Fruit fly (Drosophila melanogaster) whole organism, larva: ENCODE results near the gene CG42831.

ENCODE experiments used
- noc ChIP-seq: fragments of 200-800 bp; sonication (Bioruptor generic); optimal IDR thresholded peaks from 3 replicates; lab custom pipeline; 2019; ENCODE audit warnings: missing biosample characterization, mild to moderate bottlenecking, missing genetic modification characterization, moderate library complexity

CG42831 gene

DNA sequence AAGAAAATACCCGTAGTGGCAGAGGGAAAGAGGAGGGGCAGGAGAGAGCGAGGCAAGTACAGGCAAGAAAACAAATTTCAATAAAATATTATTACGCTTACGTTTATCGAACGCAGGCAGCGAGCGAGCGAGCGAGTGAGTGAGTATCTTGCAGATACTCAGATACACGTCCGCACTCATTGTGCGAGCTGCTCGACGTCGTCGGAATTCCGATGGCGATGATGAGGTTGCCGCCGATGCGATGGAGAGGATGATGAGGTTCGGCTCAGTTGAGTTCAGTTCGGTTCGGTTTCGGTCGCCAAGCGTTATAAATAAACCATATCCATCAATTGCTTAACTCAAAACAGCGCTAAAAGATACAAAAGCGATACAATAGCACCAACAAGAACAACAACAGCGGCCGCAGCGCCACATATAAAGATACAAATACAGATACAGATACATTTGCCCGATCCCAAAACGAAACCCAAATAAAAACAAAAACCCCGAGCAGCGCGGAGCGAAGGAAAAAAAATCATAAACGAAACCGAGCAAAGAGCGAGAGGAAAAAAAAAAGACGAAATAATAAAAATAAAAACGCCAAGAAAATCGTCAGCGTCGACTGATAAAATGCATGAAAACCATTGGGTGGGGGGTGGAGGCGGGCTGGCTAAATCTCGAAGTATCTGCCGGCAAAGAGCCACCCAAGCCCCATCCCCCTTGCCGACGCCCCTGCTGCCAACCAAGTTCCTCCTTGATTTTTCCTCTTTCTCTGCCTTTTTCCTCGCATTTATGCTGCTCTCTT lies 37.9 kb downstream of the CG42831 start:
- peak; percentile 32 for TF ChIP-seq noc (tag; lab: Kevin White, UChicago)

DNA sequence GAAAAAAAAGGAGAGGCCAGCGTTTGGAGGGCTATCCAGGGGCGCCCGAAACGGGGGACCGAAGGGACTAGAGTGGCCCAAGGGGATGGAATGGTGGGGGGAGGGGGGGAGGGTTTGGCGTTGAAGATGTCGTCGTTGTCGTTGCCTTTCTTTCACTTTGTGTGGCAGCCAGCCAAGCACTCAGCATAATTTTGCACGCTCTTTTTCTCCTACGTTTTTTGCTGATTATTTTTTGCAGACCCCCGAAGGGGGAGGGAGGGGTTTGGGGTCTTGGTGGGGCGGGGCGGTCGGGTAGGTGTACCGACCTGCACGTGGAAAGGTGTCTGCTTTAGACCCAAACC lies 38.5 kb downstream of the CG42831 start:
- no peak for TF ChIP-seq noc (tag; lab: Kevin White, UChicago)

DNA sequence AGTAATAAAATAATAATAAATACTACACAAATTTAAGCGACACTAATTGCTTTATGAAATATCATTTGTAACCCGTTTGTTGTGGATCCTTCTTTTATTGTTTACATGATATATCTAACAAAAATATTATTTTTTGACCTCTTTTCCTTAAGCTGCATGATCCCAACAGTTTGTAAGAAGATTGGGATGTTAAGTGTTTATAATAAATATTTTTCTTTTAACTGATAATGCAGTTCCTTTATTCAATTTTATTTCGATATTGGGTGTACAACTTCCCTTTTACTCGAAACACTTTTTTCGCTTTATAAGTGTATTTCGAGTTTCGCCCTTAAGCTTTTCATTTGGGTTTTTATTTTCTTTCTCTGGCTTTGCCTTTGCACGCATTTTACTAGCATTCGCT lies 39.0 kb downstream of the CG42831 start:
- TF ChIP-seq noc (tag; lab: Kevin White, UChicago): no peak

DNA sequence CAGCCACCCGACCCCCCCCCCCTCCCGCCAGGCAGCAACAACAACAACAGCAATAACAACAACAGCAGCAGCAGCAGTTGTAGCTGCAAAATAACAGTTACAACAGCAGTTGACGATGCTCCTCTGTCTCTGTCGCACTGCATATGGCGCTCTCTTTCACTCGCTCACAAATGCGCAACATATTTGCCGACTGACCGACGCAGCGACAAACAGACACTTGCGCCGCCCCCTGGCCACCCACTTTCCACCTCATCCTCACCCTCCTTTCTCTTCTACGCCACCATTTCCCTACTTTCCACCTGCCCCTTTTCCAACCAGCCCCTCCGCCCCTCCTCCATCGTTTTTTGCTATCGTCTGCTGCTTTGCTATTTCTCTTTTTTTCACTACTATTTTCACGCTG lies 39.4 kb downstream of the CG42831 start:
- no peak for TF ChIP-seq noc (tag; lab: Kevin White, UChicago)

DNA sequence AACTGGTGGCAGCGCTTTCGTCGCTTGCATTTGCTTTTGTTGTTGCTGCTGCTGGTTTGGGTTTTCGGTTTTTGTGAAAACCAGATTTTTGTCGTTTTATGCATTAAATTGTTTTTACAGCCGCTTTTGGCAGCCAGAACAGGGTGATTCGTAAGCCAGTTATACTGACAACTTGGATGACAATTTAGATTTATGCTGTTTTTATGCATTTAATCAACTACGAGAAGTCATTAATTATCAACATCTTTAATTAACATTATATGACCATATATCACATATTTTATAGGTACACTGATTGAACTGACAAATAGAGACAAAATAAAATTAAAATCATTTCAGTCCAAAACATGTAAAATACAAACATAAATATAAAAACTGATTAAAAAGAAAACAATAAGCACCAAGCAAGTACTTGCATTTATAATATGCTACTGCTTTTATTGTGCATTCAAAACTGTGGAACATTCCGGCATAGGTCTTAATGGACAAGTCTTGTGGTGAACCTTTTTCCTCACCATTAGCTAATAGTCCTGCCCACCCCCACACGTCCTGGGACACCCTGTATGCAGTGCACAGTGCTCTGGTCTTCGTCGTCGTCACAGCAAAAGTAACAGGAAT lies 40.3 kb downstream of the CG42831 start:
- TF ChIP-seq noc (tag; lab: Kevin White, UChicago): no peak

DNA sequence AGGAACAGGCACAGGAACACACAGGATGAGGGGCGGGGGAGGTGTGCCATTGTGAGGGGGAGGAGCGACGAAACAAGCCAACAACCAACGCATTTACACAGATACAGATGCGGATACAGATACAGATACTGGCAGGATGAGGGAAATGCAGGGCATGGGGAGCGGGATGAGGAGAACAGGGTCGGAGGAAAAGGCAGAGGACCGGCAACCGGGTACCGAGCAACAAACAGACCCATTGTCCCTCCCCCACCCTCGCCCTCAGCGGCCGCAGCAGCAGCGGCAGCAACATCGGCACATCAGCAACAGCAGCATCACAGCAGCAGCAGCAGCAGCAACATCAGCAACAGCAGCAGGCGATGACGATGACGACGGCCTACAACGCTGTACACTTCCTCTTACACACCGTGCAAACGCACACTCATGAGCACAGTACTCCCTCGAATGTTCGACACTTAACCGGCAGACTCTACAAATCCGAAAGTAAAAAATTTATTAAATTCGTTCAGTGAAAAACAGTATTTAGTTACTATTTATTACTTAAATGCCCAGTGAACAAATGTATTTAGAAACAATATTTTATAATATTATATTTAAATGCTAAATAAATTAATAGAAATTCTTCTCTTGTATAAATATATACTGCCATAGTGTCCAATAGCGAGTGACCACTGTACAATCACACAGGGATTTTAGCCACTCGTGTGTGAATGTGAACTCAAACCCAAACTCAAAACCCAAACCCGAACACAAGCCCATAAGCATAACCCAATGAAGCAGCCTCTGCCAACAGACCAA lies 41.0 kb downstream of the CG42831 start:
- TF ChIP-seq noc (tag; lab: Kevin White, UChicago): peak; percentile 51

DNA sequence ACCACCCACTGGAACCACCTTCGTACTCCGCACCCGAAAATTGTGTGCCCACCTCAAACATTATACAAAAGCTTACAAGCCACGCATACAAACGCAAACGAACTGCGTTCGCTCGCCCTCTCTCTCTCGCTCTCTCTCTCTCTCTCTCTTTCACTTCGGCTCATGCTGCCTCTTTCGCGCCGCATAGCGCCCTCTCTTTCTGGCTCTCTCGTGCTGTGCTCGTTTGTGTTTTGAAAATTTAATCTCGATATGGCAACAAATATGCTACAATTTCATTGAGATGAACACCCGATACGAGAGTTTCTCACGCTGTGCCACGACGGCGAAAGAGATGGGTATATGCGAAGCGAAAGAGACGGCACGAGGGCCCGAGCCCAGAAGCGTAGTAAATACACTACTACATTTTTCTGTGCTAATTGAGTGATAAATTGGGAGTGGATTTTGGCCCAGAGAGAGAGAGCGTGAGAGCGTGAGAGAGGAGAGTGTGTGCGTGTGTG lies 42.0 kb downstream of the CG42831 start:
- TF ChIP-seq noc (tag; lab: Kevin White, UChicago): peak; percentile 31

DNA sequence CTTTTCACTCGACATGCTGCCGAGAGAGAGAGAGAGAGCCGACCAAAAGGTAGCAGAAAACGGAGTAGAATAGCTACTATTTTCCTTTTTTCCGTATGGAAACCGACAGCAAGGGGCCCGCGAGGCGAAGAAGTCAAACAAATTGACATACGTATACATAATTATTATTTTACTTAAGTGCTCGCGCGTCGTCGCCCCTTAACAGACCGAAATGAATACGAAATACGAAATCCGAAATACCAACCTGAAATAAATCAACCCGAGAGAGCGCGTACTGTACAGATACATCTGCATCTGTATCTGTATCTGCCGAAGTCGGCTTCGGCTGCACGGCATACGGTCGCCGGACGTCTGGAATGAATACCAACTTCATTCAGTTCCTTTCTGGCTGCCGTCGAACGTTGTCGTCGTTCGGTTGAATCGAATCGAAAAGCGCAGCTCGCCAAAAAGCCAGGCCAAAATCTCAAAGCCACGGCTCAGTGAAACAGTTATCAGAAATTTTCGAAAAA lies 43.0 kb downstream of the CG42831 start:
- peak; percentile 44 for TF ChIP-seq noc (tag; lab: Kevin White, UChicago)

DNA sequence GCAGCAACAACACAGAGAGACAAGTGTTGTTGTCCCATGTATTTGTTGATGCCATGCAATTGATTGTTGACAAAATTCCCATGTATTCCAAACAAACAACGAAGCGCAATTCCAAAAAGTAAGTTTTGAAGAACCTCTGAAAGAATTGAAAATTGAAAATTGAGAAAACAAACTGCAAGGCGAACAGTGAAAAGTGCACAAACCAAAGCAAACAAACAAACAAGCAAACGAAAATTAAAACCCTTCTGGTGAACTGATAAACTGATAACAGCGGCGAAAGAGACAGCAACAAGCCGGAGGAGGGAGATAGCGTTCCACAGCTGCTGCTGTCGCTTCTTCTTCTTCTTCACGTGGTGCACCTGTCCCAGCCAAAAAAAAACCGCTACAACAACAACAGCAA lies 44.0 kb downstream of the CG42831 start:
- no peak for TF ChIP-seq noc (tag; lab: Kevin White, UChicago)

DNA sequence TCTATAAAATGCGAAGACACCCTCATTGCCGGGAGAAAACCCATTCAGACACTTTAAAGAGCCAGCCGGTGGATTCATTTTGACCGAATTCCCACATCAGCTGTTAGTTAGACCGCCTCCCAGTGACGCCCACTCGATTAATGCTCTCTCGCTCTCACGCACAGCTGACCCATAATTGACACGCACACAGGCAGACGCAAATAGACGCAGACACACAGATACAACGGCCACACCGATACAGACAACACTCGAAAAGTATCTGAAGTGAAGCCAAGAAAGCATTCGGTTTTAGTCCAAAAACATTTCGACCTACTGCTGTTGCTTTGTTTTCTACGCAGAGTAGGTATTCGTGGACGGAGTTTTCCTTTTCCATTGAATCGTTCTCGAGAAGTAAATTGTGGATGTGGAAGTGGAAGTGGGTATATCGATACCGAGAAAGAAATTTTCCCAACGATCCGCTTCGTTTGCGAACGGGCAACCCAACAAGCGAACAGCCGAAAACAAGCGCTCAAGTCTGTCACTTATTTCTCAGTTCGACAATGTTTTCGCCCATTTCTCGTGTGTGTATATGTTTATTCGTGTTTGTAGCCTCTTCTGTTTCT lies 45.5 kb downstream of the CG42831 start:
- no peak for TF ChIP-seq noc (tag; lab: Kevin White, UChicago)

DNA sequence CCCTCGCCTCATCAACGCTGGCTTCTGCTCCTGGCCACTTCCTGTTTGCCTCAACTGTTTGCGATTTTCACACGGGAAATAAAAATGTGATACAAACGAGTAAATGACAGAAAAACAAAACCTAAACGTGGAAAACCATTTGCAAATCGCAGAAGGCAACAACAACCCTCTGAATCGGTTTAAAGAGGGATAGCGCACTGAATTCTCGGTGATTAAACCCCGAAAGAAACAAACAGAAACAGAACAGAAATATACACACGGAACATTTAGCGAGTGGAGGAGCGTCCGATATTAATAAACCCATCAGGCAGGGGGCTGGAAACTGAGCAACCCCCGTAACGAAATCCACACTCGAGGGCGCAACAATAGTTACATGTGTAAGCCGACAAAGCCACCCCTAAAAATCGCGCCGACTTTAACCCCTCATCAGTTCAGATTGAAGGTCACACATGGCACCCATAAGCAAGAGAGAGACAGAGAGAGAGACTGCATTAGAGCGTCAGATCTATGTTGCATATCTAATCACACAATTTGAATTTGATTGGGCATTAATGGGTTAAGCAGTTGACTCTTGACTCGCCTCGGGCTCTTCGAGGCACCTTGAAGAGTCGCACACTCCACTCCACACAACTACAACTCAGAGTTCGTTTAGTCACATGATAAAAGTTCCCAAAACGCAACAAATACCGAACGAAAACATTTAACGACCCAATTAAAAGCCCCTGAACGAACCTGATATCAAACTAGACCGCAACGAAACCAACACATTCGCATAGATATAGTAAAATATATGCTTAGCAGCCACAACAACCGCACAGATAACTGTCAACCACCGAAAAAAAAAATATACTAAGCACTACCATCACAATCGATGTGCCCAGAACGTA lies 47.3 kb downstream of the CG42831 start:
- TF ChIP-seq noc (tag; lab: Kevin White, UChicago): no peak

DNA sequence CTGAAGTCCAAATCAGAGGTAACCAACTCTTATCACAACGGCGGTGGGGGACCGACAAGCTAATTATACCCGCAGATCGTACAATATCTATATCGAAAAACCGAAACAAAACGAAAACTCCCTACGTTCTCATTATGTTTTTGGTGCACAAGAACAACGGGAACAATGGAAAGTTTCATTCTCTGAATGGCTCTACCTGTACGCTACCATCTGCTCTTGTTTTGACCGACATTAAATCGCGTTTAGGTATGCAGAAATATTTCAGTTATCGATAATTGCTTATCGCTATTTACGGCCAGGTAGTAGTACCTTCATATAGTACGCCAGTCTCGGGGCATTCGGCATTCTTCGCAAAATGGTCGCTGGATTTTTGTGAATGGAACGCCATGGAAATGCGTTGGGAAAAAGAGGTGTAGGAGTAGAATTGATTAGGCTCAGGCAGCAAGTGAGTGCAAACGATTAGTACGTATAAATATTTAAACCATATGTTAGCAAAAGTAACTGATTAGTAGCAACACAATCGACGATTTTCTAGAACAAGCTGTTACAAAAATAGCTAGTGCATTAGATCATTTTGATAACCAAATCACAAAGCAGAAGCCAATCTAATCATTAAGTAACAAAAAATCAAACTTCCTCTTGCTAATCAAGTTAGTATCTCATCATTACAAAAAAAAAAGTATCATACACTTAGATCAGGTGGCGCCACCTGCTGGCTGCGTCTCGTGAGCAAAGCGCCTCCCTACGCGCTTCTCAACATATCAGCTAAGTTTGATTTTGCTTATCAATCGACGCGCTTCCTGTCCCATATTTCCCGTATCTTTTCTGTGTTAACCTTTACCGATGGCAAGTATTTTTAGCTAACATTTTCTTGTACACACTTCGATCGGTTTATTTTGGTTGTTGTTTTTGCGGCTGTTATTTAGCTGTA lies 48.2 kb downstream of the CG42831 start:
- TF ChIP-seq noc (tag; lab: Kevin White, UChicago): no peak

DNA sequence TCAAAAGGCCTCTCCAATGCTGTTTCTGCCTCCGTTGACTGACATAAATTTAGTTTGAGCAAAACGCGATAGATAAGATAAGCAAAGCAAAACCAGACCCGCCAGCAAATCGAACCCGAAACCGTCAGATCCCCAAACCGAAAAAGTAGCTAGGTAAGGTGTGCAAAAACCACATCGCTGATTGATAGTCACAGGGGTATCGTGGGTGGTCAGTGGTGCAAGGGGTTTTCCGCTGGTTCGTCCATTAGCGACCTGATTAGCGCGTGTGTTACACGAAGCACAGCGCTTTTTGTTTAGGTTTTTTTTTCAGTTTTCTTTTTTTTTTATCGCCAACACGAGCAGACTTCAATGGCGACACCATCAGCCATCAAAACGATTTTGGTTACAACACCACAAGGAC lies 49.3 kb downstream of the CG42831 start:
- TF ChIP-seq noc (tag; lab: Kevin White, UChicago): no peak
